Fruit fly (Drosophila melanogaster): ENCODE results near the gene CG18745.

CG18745 gene

DNA sequence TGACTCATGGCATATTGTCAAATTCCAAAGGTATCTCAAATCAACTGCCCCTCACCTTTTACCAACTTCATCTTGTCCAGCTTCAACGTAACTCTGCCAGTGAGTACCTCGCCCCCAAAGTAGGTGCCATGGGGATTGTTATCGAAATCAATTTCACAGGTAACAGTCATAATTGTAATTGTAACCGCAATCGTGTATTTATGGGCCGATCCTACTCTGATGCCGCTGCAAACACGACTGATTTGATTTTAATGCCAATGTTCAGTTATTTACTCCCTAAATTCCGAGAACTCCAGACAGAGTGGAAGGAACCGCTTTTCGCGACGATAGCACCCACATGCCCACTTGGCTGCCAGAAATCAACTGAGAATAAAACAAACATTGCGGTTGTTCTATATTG lies at the start of gene CG18745:
TSS of gene CG18745 (minus strand) at position 336 of the 400 bp plus-strand sequence.
- TF ChIP-seq Dip3 (GFP tag; optimal IDR thresholded peaks at IDR 0.05) (no peak), sd (tag; optimal IDR thresholded peaks at IDR 0.05) (peak; percentile 80), CG12769 (tag; optimal IDR thresholded peaks at IDR 0.05) (peak; percentile 30), Hmx (GFP tag; optimal IDR thresholded peaks at IDR 0.05) (no peak), peb (GFP tag; IDR thresholded peaks at IDR 0.05) (no peak), ci (GFP tag; IDR thresholded peaks at IDR 0.05) (no peak), Atf-2 (GFP tag; optimal IDR thresholded peaks at IDR 0.05) (no peak), stwl (tag; optimal IDR thresholded peaks at IDR 0.05) (no peak), CG8944 (GFP tag; optimal IDR thresholded peaks at IDR 0.05) (no peak), twi (tag; optimal IDR thresholded peaks at IDR 0.05) (no peak), CHES-1-like (GFP tag; optimal IDR thresholded peaks at IDR 0.05) (no peak), mirr (GFP tag; optimal IDR thresholded peaks at IDR 0.05) (peak; percentile 60), gro (GFP tag; optimal IDR thresholded peaks at IDR 0.05) (peak; percentile 1), BtbVII (GFP tag; optimal IDR thresholded peaks at IDR 0.05) (no peak), CG6175 (GFP tag; IDR thresholded peaks at IDR 0.05) (no peak), Jarid2 (GFP tag; optimal IDR thresholded peaks at IDR 0.05) (peak; percentile 10), CG18764 (GFP tag; optimal IDR thresholded peaks at IDR 0.05) (no peak), mam (GFP tag; optimal IDR thresholded peaks at IDR 0.05) (no peak), CG32772 (GFP tag; IDR thresholded peaks at IDR 0.05) (no peak), sug (tag; optimal IDR thresholded peaks at IDR 0.05) (peak; percentile 50), CG30020 (tag; optimal IDR thresholded peaks at IDR 0.05) (no peak), croc (GFP tag; conservative IDR thresholded peaks at IDR 0.05) (no peak), unc-4 (GFP tag; IDR thresholded peaks at IDR 0.05; ENCODE audit: partially characterized antibody) (no peak), exex (tag; optimal IDR thresholded peaks at IDR 0.05) (peak; percentile 86), cwo (GFP tag; optimal IDR thresholded peaks at IDR 0.05) (peak; percentile 5), Poxn (GFP tag; IDR thresholded peaks at IDR 0.05) (no peak), CG6654 (GFP tag; optimal IDR thresholded peaks at IDR 0.05) (no peak), trem (tag; optimal IDR thresholded peaks at IDR 0.05) (no peak), lab (GFP tag; optimal IDR thresholded peaks at IDR 0.05) (peak; percentile 33), CG5180 (GFP tag; optimal IDR thresholded peaks at IDR 0.05) (no peak), CG2889 (GFP tag; IDR thresholded peaks at IDR 0.05) (no peak), CG4424 (GFP tag; optimal IDR thresholded peaks at IDR 0.05) (no peak), CrebB (tag; optimal IDR thresholded peaks at IDR 0.05) (no peak), CG7271 (tag; optimal IDR thresholded peaks at IDR 0.05) (no peak), CG34376 (GFP tag; optimal IDR thresholded peaks at IDR 0.05) (peak; percentile 20), CG3847 (GFP tag; IDR thresholded peaks at IDR 0.05) (no peak), scrt (GFP tag; optimal IDR thresholded peaks at IDR 0.05) (no peak), ems (GFP tag; optimal IDR thresholded peaks at IDR 0.05) (no peak)

DNA sequence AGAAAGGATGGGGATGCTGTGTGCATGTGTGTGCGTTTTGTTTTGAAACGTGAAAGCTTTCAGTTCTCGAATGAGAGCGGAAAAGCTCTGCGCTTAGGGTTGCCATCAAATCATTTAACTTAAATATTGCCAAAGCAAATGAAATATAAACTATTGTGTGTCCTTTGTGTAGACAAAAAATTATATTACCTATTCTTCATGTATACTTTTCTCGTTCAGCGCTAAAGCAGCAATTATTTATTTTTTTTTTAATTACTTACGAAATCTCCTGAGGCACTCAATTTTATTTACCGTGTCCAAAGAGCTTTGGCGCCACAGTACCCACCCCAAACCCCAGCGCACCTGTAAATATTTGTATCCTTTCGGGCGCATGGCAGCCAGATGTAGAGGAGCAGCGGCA lies 35.6 kb upstream of the CG18745 start:
- TF ChIP-seq CG10209 (GFP tag; optimal IDR thresholded peaks at IDR 0.05) (peak; percentile 36), cwo (GFP tag; optimal IDR thresholded peaks at IDR 0.05) (peak; percentile 52), Atf6 (GFP tag; IDR thresholded peaks at IDR 0.05) (peak; percentile 44; the same call in 1 of the 2 replicates), Hr51 (GFP tag; optimal IDR thresholded peaks at IDR 0.05) (peak in 1 of 2 experiments; percentile 53), CG2199 (GFP tag; IDR thresholded peaks at IDR 0.05) (no peak), grau (tag; optimal IDR thresholded peaks at IDR 0.05) (peak; percentile 33), CG3281 (GFP tag; optimal IDR thresholded peaks at IDR 0.05) (peak; percentile 46), D19B (GFP tag; optimal IDR thresholded peaks at IDR 0.05) (peak; percentile 20), CG18011 (GFP tag; optimal IDR thresholded peaks at IDR 0.05) (peak; percentile 26), jumu (GFP tag; optimal IDR thresholded peaks at IDR 0.05) (no peak), esg (GFP tag; conservative IDR thresholded peaks at IDR 0.05) (peak; percentile 35; the same call in 1 of the 2 replicates), PHDP (tag; optimal IDR thresholded peaks at IDR 0.05) (peak; percentile 28), sens (GFP tag) (peak; percentile 39), C15 (GFP tag; IDR thresholded peaks at IDR 0.05) (no peak), Rfx (GFP tag; IDR thresholded peaks at IDR 0.05) (peak; percentile 73), z (GFP tag; IDR thresholded peaks at IDR 0.05) (no peak)
